Worm (Caenorhabditis elegans) whole organism, mixed stage, embryonic: ENCODE data around the gene srx-111.

Experiments used
- M03D4.4 ChIP-seq: sonication (generic microtip); optimal IDR thresholded peaks from 2 replicates; lab custom pipeline; 2017; ENCODE audit warnings: mild to moderate bottlenecking, missing genetic modification characterization, missing compliant biosample characterization
- bed-3 ChIP-seq: fragments of 200-800 bp; sonication (Bioruptor generic); optimal IDR thresholded peaks from 3 replicates; lab custom pipeline; 2018; ENCODE audit warnings: mild to moderate bottlenecking, missing genetic modification characterization, moderate library complexity, missing compliant biosample characterization
- blmp-1 ChIP-seq: fragments of 150-350 bp; optimal IDR thresholded peaks from 2 replicates; lab custom pipeline; 2014; ENCODE audit warnings: missing biosample characterization, missing genetic modification characterization
- ceh-43 ChIP-seq: fragments of 200-800 bp; sonication (Bioruptor generic); optimal IDR thresholded peaks from 2 replicates; lab custom pipeline; 2018; ENCODE audit warnings: mild to moderate bottlenecking, missing genetic modification characterization, moderate library complexity, missing compliant biosample characterization
- ceh-83 ChIP-seq: fragments of 200-800 bp; sonication (Bioruptor generic); optimal IDR thresholded peaks from 2 replicates; lab custom pipeline; 2018; ENCODE audit warnings: mild to moderate bottlenecking, missing genetic modification characterization, missing compliant biosample characterization
- ces-1 ChIP-seq: fragments of 150-350 bp; optimal IDR thresholded peaks from 2 replicates; lab custom pipeline; 2014; ENCODE audit warnings: missing biosample characterization, missing genetic modification reagents, missing genetic modification characterization
- cnd-1 ChIP-seq: fragments of 200-800 bp; sonication (Bioruptor generic); optimal IDR thresholded peaks from 2 replicates; lab custom pipeline; 2018; ENCODE audit warnings: mild to moderate bottlenecking, missing genetic modification characterization, missing compliant biosample characterization
- drap-1 ChIP-seq: fragments of 200-800 bp; sonication (Bioruptor generic); optimal IDR thresholded peaks from 3 replicates; lab custom pipeline; 2018; ENCODE audit warnings: mild to moderate bottlenecking, missing genetic modification characterization, missing compliant biosample characterization
- elt-1 ChIP-seq: sonication (generic microtip); optimal IDR thresholded peaks from 2 replicates; lab custom pipeline; 2017; ENCODE audit warnings: missing genetic modification characterization, mild to moderate bottlenecking, missing compliant biosample characterization, antibody characterized with exemption, moderate library complexity, borderline replicate concordance; ENCODE audit not compliant: insufficient read depth
- elt-3 ChIP-seq: fragments of 150-350 bp; optimal IDR thresholded peaks from 2 replicates; lab custom pipeline; 2014; ENCODE audit warnings: missing biosample characterization, missing genetic modification characterization
- flh-1 ChIP-seq: fragments of 200-800 bp; sonication (Bioruptor generic); optimal IDR thresholded peaks from 2 replicates; lab custom pipeline; 2018; ENCODE audit warnings: mild to moderate bottlenecking, missing genetic modification characterization, moderate library complexity, missing compliant biosample characterization
- ham-2 ChIP-seq: fragments of 200-800 bp; sonication (Bioruptor generic); optimal IDR thresholded peaks from 2 replicates; lab custom pipeline; 2018; ENCODE audit warnings: mild to moderate bottlenecking, missing genetic modification characterization, missing compliant biosample characterization
- hlh-1 ChIP-seq: fragments of 150-350 bp; optimal IDR thresholded peaks from 2 replicates; lab custom pipeline; 2014; ENCODE audit warnings: missing biosample characterization, missing genetic modification reagents, missing genetic modification characterization
- lin-13 ChIP-seq: fragments of 150-350 bp; optimal IDR thresholded peaks from 2 replicates; lab custom pipeline; 2014; ENCODE audit warnings: missing biosample characterization, missing genetic modification characterization
- lin-32 ChIP-seq: fragments of 200-800 bp; sonication (Bioruptor generic); optimal IDR thresholded peaks from 2 replicates; lab custom pipeline; 2018; ENCODE audit warnings: mild to moderate bottlenecking, missing genetic modification characterization, missing compliant biosample characterization
- lsy-2 ChIP-seq: fragments of 150-350 bp; optimal IDR thresholded peaks from 2 replicates; lab custom pipeline; 2014; ENCODE audit warnings: missing biosample characterization, missing genetic modification characterization
- mab-5 ChIP-seq: fragments of 150-350 bp; optimal IDR thresholded peaks from 2 replicates; lab custom pipeline; 2014; ENCODE audit warnings: missing biosample characterization, missing genetic modification characterization
- mep-1 ChIP-seq: fragments of 150-350 bp; optimal IDR thresholded peaks from 2 replicates; lab custom pipeline; 2017; ENCODE audit warnings: missing biosample characterization, missing genetic modification reagents, missing genetic modification characterization, inconsistent platforms
- mls-2 ChIP-seq: sonication (generic microtip); optimal IDR thresholded peaks from 2 replicates; lab custom pipeline; 2016; ENCODE audit warnings: mild to moderate bottlenecking, missing genetic modification characterization, moderate library complexity, missing compliant biosample characterization
- nhr-12 ChIP-seq: fragments of 150-350 bp; optimal IDR thresholded peaks from 2 replicates; lab custom pipeline; 2014; ENCODE audit warnings: missing biosample characterization, missing genetic modification characterization
- nhr-2 ChIP-seq: fragments of 150-350 bp; optimal IDR thresholded peaks from 2 replicates; lab custom pipeline; 2014; ENCODE audit warnings: missing biosample characterization, missing genetic modification characterization
- nhr-237 ChIP-seq: fragments of 150-350 bp; optimal IDR thresholded peaks from 2 replicates; lab custom pipeline; 2014; ENCODE audit warnings: missing biosample characterization, missing genetic modification characterization
- nhr-28 ChIP-seq: fragments of 150-350 bp; optimal IDR thresholded peaks from 2 replicates; lab custom pipeline; 2014; ENCODE audit warnings: missing biosample characterization, missing genetic modification characterization
- nhr-76 ChIP-seq: sonication (generic microtip); optimal IDR thresholded peaks from 2 replicates; lab custom pipeline; 2017; ENCODE audit warnings: missing biosample characterization, missing genetic modification characterization
- sem-2 ChIP-seq: fragments of 200-800 bp; sonication (Bioruptor generic); optimal IDR thresholded peaks from 2 replicates; lab custom pipeline; 2018; ENCODE audit warnings: mild to moderate bottlenecking, missing genetic modification characterization, missing compliant biosample characterization
- snpc-4 ChIP-seq: fragments of 150-350 bp; optimal IDR thresholded peaks from 2 replicates; lab custom pipeline; 2014; ENCODE audit warnings: missing biosample characterization, missing genetic modification characterization
- sptf-1 ChIP-seq: sonication (generic microtip); optimal IDR thresholded peaks from 2 replicates; lab custom pipeline; 2017; ENCODE audit warnings: mild to moderate bottlenecking, missing genetic modification characterization, moderate library complexity, missing compliant biosample characterization
- tbx-8 ChIP-seq: fragments of 200-800 bp; sonication (Bioruptor generic); optimal IDR thresholded peaks from 2 replicates; lab custom pipeline; 2018; ENCODE audit warnings: mild to moderate bottlenecking, missing genetic modification characterization, moderate library complexity, missing compliant biosample characterization
- unc-120 ChIP-seq: sonication (generic microtip); optimal IDR thresholded peaks from 2 replicates; lab custom pipeline; 2017; ENCODE audit warnings: missing genetic modification characterization, missing compliant biosample characterization; ENCODE audit not compliant: poor library complexity, severe bottlenecking
- unc-39 ChIP-seq: fragments of 150-350 bp; optimal IDR thresholded peaks from 2 replicates; lab custom pipeline; 2014; ENCODE audit warnings: missing biosample characterization, missing genetic modification characterization
- unc-62 ChIP-seq: fragments of 150-350 bp; optimal IDR thresholded peaks from 2 replicates; lab custom pipeline; 2014; ENCODE audit warnings: missing biosample characterization, missing genetic modification reagents, missing genetic modification characterization
- zip-8 ChIP-seq: fragments of 150-350 bp; optimal IDR thresholded peaks from 2 replicates; lab custom pipeline; 2014; ENCODE audit warnings: missing biosample characterization, missing genetic modification characterization
- ztf-11 ChIP-seq: fragments of 150-350 bp; optimal IDR thresholded peaks from 2 replicates; lab custom pipeline; 2014; ENCODE audit warnings: missing biosample characterization, missing genetic modification characterization

srx-111 gene

DNA sequence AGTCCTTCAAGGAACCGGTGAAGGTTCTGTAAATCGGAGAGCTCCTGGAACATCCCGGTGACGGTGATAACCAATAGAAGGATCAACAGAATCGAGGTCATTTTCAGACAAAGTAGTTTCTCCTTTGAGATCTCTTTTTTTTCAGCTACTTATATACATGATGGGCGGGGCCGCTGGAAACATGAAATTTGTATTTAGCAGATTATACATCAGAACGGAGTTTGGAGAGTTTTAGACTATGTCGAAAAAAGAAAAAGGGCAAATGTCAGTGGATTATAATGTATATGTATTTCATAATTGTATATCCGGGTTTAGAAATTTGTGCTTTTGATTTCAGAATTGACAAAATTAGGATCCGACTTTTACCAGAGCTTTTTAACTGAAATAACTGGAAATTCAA is 45.6 kb downstream of the srx-111 start, which contains the start of gene ins-32:
Gene ins-32, minus strand, starts transcription at position 101 of the 400 bp plus-strand sequence.
- no peak for TF ChIP-seq lin-13 (tag; lab: Kevin White, UChicago)
- no peak for TF ChIP-seq zip-8 (tag; lab: Kevin White, UChicago)
- TF ChIP-seq ham-2 = no peak
- TF ChIP-seq nhr-28 (tag; lab: Kevin White, UChicago) = no peak
- no peak for TF ChIP-seq nhr-76 (tag; lab: Kevin White, UChicago)
- TF ChIP-seq lin-32 (GFP tag; lab: Kevin White, UChicago) = no peak
- no peak for TF ChIP-seq nhr-2
- no peak for TF ChIP-seq bed-3 (GFP tag; lab: Kevin White, UChicago)
- TF ChIP-seq blmp-1 (tag; lab: Kevin White, UChicago) = no peak
- no peak for TF ChIP-seq hlh-1 (tag; lab: Kevin White, UChicago)
- TF ChIP-seq ces-1 = no peak
- TF ChIP-seq nhr-12 (tag; lab: Kevin White, UChicago) = no peak
- TF ChIP-seq snpc-4 (tag; lab: Kevin White, UChicago) = no peak
- TF ChIP-seq cnd-1 (tag; lab: Kevin White, UChicago) = no peak
- TF ChIP-seq elt-3 (tag; lab: Kevin White, UChicago) = no peak
- TF ChIP-seq unc-120 (tag; lab: Kevin White, UChicago) = no peak

DNA sequence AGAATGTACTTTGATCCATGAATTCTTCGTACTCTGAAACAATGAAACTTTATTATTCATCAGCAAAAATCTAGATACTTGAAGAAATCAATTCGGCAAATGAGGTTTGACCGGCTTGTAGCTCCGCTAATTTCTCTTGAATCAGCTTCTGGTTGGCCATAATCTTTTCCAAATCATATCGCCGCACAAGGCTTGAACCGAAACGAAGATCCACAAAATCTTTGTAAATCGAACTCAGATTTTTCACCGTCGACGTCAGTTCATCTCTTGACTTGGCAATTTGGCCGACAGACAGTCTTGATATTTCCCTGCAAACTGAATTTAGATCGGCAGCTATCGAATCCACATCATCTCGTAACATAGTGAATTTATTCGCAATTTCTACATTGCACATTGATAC is 47.9 kb downstream of the srx-111 start:
- TF ChIP-seq nhr-12 (tag; lab: Kevin White, UChicago) (no peak), ces-1 (no peak), sem-2 (GFP tag; lab: Kevin White, UChicago) (no peak), hlh-1 (tag; lab: Kevin White, UChicago) (no peak), blmp-1 (tag; lab: Kevin White, UChicago) (no peak), snpc-4 (tag; lab: Kevin White, UChicago) (no peak), mep-1 (tag; lab: Kevin White, UChicago) (no peak), ceh-83 (GFP tag; lab: Kevin White, UChicago) (no peak), tbx-8 (GFP tag; lab: Kevin White, UChicago) (no peak), lin-32 (GFP tag; lab: Kevin White, UChicago) (no peak), sptf-1 (tag; lab: Kevin White, UChicago) (no peak), elt-1 (tag; lab: Kevin White, UChicago) (no peak), mab-5 (tag; lab: Kevin White, UChicago) (no peak), ceh-43 (GFP tag; lab: Kevin White, UChicago) (no peak), unc-39 (tag; lab: Kevin White, UChicago) (no peak), zip-8 (tag; lab: Kevin White, UChicago) (no peak), flh-1 (GFP tag; lab: Kevin White, UChicago) (no peak), bed-3 (GFP tag; lab: Kevin White, UChicago) (no peak), ham-2 (no peak)
- TF ChIP-seq, all 35 proteins: peak for 0

DNA sequence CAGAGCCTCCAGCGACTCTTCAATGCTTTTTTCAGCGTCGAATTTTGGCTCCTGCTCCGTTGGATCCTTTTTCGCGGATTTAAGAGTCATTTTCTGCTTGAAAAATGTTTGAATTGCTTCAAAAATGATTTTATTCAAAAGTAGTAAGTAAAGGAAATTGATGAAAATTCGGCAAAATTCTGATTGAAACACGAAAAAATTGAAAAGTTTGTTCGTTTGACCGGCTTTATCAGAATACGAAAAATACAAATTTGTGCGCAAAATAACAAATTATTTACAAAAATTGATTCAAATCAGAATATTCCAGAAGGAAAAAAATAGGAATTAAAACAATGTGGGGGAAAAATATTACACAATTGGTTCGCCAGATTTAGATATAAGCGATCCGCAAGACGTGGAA is 49.4 kb downstream of the srx-111 start, which contains the start of gene F54D10.4:
Gene F54D10.4, minus strand, starts transcription at position 101 of the 400 bp plus-strand sequence.
- TF ChIP-seq drap-1 (GFP tag; lab: Kevin White, UChicago) (no peak), cnd-1 (tag; lab: Kevin White, UChicago) (no peak), mep-1 (tag; lab: Kevin White, UChicago) (no peak), nhr-237 (tag; lab: Kevin White, UChicago) (no peak), ham-2 (no peak), bed-3 (GFP tag; lab: Kevin White, UChicago) (no peak), nhr-28 (tag; lab: Kevin White, UChicago) (no peak), nhr-12 (tag; lab: Kevin White, UChicago) (no peak), mls-2 (no peak), sem-2 (GFP tag; lab: Kevin White, UChicago) (no peak), ces-1 (no peak), lsy-2 (no peak), nhr-2 (no peak), M03D4.4 (tag; lab: Kevin White, UChicago) (no peak), ceh-83 (GFP tag; lab: Kevin White, UChicago) (no peak), lin-32 (GFP tag; lab: Kevin White, UChicago) (no peak), flh-1 (GFP tag; lab: Kevin White, UChicago) (no peak), ztf-11 (tag; lab: Kevin White, UChicago) (no peak), tbx-8 (GFP tag; lab: Kevin White, UChicago) (no peak), unc-120 (tag; lab: Kevin White, UChicago) (no peak)
- TF ChIP-seq, all 35 proteins: peak for 0

DNA sequence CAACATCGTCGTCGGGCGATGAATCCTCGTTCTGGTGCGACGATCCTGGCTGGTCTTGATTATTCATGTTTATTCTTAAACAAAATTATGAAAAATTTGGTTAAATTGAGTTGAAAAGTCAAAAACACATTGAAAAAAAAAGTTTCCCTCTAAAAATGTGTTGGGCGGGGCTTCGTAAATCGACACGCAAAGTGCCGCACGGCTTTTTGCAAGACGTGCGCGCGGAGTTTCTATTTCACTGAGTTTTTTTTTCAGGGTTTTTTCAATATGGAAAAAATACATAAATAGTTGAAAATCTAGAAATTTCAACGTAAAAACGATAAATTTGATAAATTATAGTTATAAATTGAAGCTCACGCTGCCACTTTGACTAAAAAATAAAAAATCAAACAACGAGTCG is 50.5 kb downstream of the srx-111 start, which contains the start of gene F54D10.5:
Gene F54D10.5, minus strand, starts transcription at position 74 of the 400 bp plus-strand sequence.
- peak; percentile 40 for TF ChIP-seq mab-5 (tag; lab: Kevin White, UChicago)
- TF ChIP-seq mep-1 (tag; lab: Kevin White, UChicago) = peak; percentile 91
- peak; percentile 60 for TF ChIP-seq nhr-237 (tag; lab: Kevin White, UChicago)
- TF ChIP-seq hlh-1 (tag; lab: Kevin White, UChicago) = peak; percentile 52
- no peak for TF ChIP-seq ham-2
- TF ChIP-seq sptf-1 (tag; lab: Kevin White, UChicago) = peak; percentile 43
- TF ChIP-seq lin-13 (tag; lab: Kevin White, UChicago) = peak; percentile 30
- peak; percentile 18 for TF ChIP-seq nhr-2
- no peak for TF ChIP-seq ceh-83 (GFP tag; lab: Kevin White, UChicago)
- TF ChIP-seq lsy-2 = peak; percentile 58
- no peak for TF ChIP-seq unc-62 (GFP tag; lab: Kevin White, UChicago)
